Worm (Caenorhabditis elegans): ENCODE measurements around the gene fbxa-209.

DNA sequence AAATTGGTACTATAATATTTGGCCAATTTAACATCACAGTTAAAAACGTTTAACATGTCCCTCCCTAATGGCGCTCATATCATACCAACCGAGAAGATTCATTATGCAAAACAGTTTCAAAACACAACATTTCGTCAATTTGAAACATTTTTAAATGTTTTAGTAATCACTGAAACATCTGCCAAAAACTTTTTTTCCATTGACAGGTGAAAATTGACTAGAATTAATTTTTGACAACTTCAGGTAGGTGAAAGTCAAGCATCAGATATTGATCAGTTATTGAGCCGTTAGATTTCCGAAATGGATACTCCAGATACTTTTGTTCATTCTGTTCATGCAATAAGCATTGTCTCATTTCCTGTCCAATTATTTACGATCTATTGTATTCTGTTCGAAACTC lies 19.9 kb downstream of the fbxa-209 start, which contains the start of gene srh-257:
- TF ChIP-seq flt-1 (GFP tag; IDR thresholded peaks at IDR 0.05) (no peak), ama-1 (optimal IDR thresholded peaks at IDR 0.05) (no peak), hmbx-1 (tag; optimal IDR thresholded peaks at IDR 0.05) (no peak), scrt-1 (GFP tag; IDR thresholded peaks at IDR 0.05) (no peak), aly-1 (tag; optimal IDR thresholded peaks at IDR 0.05) (no peak), sea-1 (GFP tag; conservative IDR thresholded peaks at IDR 0.05) (no peak), ceh-13 (GFP tag; optimal IDR thresholded peaks at IDR 0.05) (no peak), ceh-36 (tag; optimal IDR thresholded peaks at IDR 0.05) (no peak)

All from whole organism, early embryonic.